Worm (Caenorhabditis elegans) whole organism, L1 larva: Measurements from ENCODE around the gene flwr-1.

Experiments
- C34B4.2 ChIP-seq: sonication (generic microtip); optimal IDR thresholded peaks from 2 replicates; lab custom pipeline; 2017; ENCODE audit warnings: mild to moderate bottlenecking, missing genetic modification characterization, missing compliant biosample characterization
- aly-2 ChIP-seq: fragments of 150-350 bp; optimal IDR thresholded peaks from 2 replicates; lab custom pipeline; 2014; ENCODE audit warnings: missing biosample characterization, missing genetic modification characterization
- ama-1 ChIP-seq: fragments of 150-350 bp; optimal IDR thresholded peaks from 2 replicates; lab custom pipeline; 2014
- efl-1 ChIP-seq, 4 experiments: fragments of 150-350 bp; optimal IDR thresholded peaks in 3 of 4; peaks in 1 of 4; 1 replicate in 1 of 4; 2 replicates in 3 of 4; lab custom pipeline; 2014; ENCODE audit warnings: missing biosample characterization in 2 of 4, missing genetic modification characterization in 2 of 4, missing genetic modification reagents in 2 of 4
- elt-2 ChIP-seq: sonication (generic microtip); optimal IDR thresholded peaks from 2 replicates; lab custom pipeline; 2016; ENCODE audit warnings: missing genetic modification characterization, mild to moderate bottlenecking, inconsistent platforms, missing compliant biosample characterization, missing genetic modification reagents
- fkh-10 ChIP-seq: sonication (generic microtip); optimal IDR thresholded peaks from 2 replicates; lab custom pipeline; 2017; ENCODE audit warnings: missing biosample characterization, missing genetic modification reagents, missing genetic modification characterization
- lin-39 ChIP-seq: fragments of 150-350 bp; optimal IDR thresholded peaks from 2 replicates; lab custom pipeline; 2014; ENCODE audit warnings: missing biosample characterization, missing genetic modification reagents, missing genetic modification characterization
- mdl-1 ChIP-seq, 2 experiments: fragments of 150-350 bp; optimal IDR thresholded peaks; 2 replicates each; lab custom pipeline; 2014 to 2017; ENCODE audit warnings: missing biosample characterization in 2 of 2, missing genetic modification characterization in 2 of 2, inconsistent platforms in 1 of 2
- nhr-77 ChIP-seq: fragments of 150-350 bp; optimal IDR thresholded peaks from 2 replicates; lab custom pipeline; 2014; ENCODE audit warnings: missing biosample characterization, missing genetic modification characterization
- pag-3 ChIP-seq: sonication (generic microtip); optimal IDR thresholded peaks from 2 replicates; lab custom pipeline; 2017; ENCODE audit warnings: missing genetic modification characterization, mild to moderate bottlenecking, missing compliant biosample characterization, antibody characterized with exemption, borderline replicate concordance; ENCODE audit not compliant: insufficient read depth
- skn-1 ChIP-seq: fragments of 150-350 bp; optimal IDR thresholded peaks from 2 replicates; lab custom pipeline; 2014; ENCODE audit warnings: missing biosample characterization, missing genetic modification characterization
- unc-62 ChIP-seq: fragments of 150-350 bp; optimal IDR thresholded peaks from 2 replicates; lab custom pipeline; 2014; ENCODE audit warnings: missing biosample characterization, missing genetic modification reagents, missing genetic modification characterization

DNA sequence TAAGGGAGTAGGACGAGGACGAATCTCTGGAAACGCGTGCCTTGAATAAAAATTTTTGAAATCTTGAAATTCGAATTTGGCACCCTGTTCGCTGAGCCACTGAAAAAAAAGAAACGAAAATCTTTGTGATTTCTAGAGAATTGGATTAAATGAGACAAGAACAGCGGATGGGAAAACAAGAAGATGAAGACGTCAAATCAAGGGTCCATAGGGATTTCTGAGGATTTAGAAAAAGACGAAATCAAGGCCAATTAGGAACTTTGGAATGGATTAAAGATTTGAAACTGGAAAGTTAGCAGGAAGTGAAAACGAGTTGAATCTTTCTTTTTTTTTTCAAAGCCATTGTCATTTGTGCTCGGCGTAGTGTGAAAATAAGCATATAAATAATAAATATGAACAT, 15.5 kb downstream of the flwr-1 start, which contains the start of gene pag-3:
- TF ChIP-seq aly-2 (tag; lab: Kevin White, UChicago) (no peak), elt-2 (tag; lab: Kevin White, UChicago) (no peak), efl-1 (optimal IDR thresholded peaks at IDR 0.05; lab: Kevin White, UChicago) (no peak), efl-1 (GFP tag; optimal IDR thresholded peaks at IDR 0.05 in 1 of 2; lab: Kevin White, UChicago) (no peak), lin-39 (tag; lab: Kevin White, UChicago) (no peak), unc-62 (no peak), C34B4.2 (no peak), fkh-10 (no peak), pag-3 (tag; lab: Kevin White, UChicago) (no peak), nhr-77 (tag; lab: Kevin White, UChicago) (no peak), skn-1 (no peak), ama-1 (lab: Kevin White, UChicago) (no peak), mdl-1 (tag; optimal IDR thresholded peaks at IDR 0.05; lab: Kevin White, UChicago) (no peak)
